Worm (Caenorhabditis elegans) whole organism, L4 larva: ENCODE results near the gene Y105C5B.15.

Experiments used
- F37D6.2 ChIP-seq: sonication (generic microtip); optimal IDR thresholded peaks from 2 replicates; lab custom pipeline; 2016; ENCODE audit warnings: mild to moderate bottlenecking, missing genetic modification characterization, missing compliant biosample characterization
- Y75B8A.6 ChIP-seq: fragments of 200-800 bp; sonication (Bioruptor generic); IDR thresholded peaks from 2 replicates; pipeline ENCODE4 v1.3.6; 2022; ENCODE audit warnings: missing genetic modification reagents, missing genetic modification characterization, missing compliant biosample characterization
- ZK546.5 ChIP-seq, 2 experiments: sonication (generic microtip); optimal IDR thresholded peaks; 2 replicates each; lab custom pipeline; 2017; ENCODE audit warnings: missing biosample characterization in 2 of 2, missing genetic modification characterization in 2 of 2
- ama-1 ChIP-seq: fragments of 150-350 bp; optimal IDR thresholded peaks from 2 replicates; lab custom pipeline; 2014; ENCODE audit warnings: inconsistent platforms, mixed read lengths
- ces-1 ChIP-seq: fragments of 150-350 bp; sonication (generic microtip); optimal IDR thresholded peaks from 4 replicates; lab custom pipeline; 2014; ENCODE audit warnings: missing biosample characterization, missing genetic modification reagents, missing genetic modification characterization
- dpl-1 ChIP-seq: fragments of 150-350 bp; optimal IDR thresholded peaks from 2 replicates; lab custom pipeline; 2014; ENCODE audit warnings: missing biosample characterization, missing genetic modification reagents, missing genetic modification characterization
- fos-1 ChIP-seq: fragments of 150-350 bp; optimal IDR thresholded peaks from 2 replicates; lab custom pipeline; 2014; ENCODE audit warnings: missing biosample characterization, missing genetic modification characterization
- lir-3 ChIP-seq: sonication (generic microtip); optimal IDR thresholded peaks from 2 replicates; lab custom pipeline; 2016; ENCODE audit warnings: mild to moderate bottlenecking, missing genetic modification characterization, missing compliant biosample characterization
- lsy-2 ChIP-seq, 2 experiments: fragments of 150-350 bp in 1 of 2; sonication (generic microtip) in 1 of 2; optimal IDR thresholded peaks; 2 replicates each; lab custom pipeline; 2014 to 2017; ENCODE audit warnings: missing biosample characterization in 2 of 2, missing genetic modification characterization in 2 of 2
- mdl-1 ChIP-seq, 2 experiments: fragments of 150-350 bp in 1 of 2; sonication (generic microtip) in 1 of 2; optimal IDR thresholded peaks; 2 replicates each; lab custom pipeline; 2014 to 2017; ENCODE audit warnings: missing biosample characterization in 2 of 2, missing genetic modification characterization in 2 of 2
- nhr-77 ChIP-seq: fragments of 150-350 bp; optimal IDR thresholded peaks from 2 replicates; lab custom pipeline; 2014; ENCODE audit warnings: missing biosample characterization, missing genetic modification characterization
- unc-62 ChIP-seq, 3 experiments: fragments of 150-350 bp in 1 of 3; sonication (generic microtip); optimal IDR thresholded peaks in 2 of 3; peaks in 1 of 3; 1 replicate in 1 of 3; 2 replicates in 2 of 3; lab custom pipeline; 2014 to 2017; ENCODE audit warnings: missing biosample characterization in 3 of 3, missing genetic modification characterization in 3 of 3, missing genetic modification reagents in 3 of 3, missing genotype in 1 of 3
- zfp-3 ChIP-seq: fragments of 200-800 bp; sonication (Bioruptor generic); conservative IDR thresholded peaks from 2 replicates; pipeline ENCODE4 v1.3.6; 2022; ENCODE audit warnings: missing genetic modification reagents, missing genetic modification characterization, missing compliant biosample characterization

DNA sequence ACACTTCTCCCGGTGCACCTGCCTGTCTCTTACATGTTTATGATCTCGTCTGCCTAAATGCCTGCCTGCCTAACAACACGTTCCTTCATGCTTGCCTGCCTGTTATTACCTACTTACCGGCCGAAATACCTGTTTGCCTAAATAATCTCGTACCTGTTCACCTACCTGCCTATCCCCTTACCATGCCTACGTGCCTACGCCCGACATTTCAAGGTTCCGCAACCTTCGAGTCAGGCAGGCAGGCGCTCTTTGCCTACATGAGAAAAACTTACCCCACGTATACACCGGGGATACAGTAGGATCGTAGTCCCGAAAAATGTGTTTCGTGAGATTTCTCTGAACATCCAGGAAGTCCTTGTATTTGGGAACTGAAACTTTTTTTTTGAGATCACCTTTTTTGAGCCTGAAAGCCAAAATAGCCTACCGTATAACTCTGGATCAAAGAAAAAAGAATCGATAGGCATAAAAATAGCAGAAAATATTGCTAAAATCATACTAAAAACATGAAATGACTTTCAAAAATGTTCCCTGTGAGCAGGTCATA is 10.6 kb downstream of the Y105C5B.15 start, which contains the start of gene lgc-19:
- TF ChIP-seq fos-1 (no peak), Y75B8A.6 (GFP tag; lab: Robert Waterston, UW) (no peak), lir-3 (tag; lab: Kevin White, UChicago) (no peak), unc-62 (GFP tag; optimal IDR thresholded peaks at IDR 0.05 in 1 of 2; lab: Kevin White, UChicago) (peak in 1 of 2 experiments; percentile 87), unc-62 (tag; optimal IDR thresholded peaks at IDR 0.05; lab: Kevin White, UChicago) (no peak), zfp-3 (GFP tag; lab: Robert Waterston, UW) (no peak), nhr-77 (tag; lab: Kevin White, UChicago) (no peak), F37D6.2 (tag; lab: Kevin White, UChicago) (no peak), lsy-2 (tag; optimal IDR thresholded peaks at IDR 0.05; lab: Kevin White, UChicago) (no peak), ces-1 (no peak), ZK546.5 (tag; optimal IDR thresholded peaks at IDR 0.05; lab: Kevin White, UChicago) (no peak), dpl-1 (GFP tag; lab: Kevin White, UChicago) (no peak), mdl-1 (tag; optimal IDR thresholded peaks at IDR 0.05; lab: Kevin White, UChicago) (no peak), ama-1 (lab: Kevin White, UChicago) (no peak)
